Worm (Caenorhabditis elegans) whole organism, L3 larva: ENCODE data around the gene irld-2.

Experiments
- aly-2 ChIP-seq: fragments of 150-350 bp; optimal IDR thresholded peaks from 2 replicates; lab custom pipeline; 2014; ENCODE audit warnings: missing biosample characterization, missing genetic modification characterization
- ama-1 ChIP-seq: fragments of 150-350 bp; optimal IDR thresholded peaks from 2 replicates; lab custom pipeline; 2018
- ceh-82 ChIP-seq: fragments of 150-350 bp; optimal IDR thresholded peaks from 2 replicates; lab custom pipeline; 2014; ENCODE audit warnings: missing biosample characterization, missing genetic modification characterization
- nhr-12 ChIP-seq: fragments of 150-350 bp; optimal IDR thresholded peaks from 2 replicates; lab custom pipeline; 2014; ENCODE audit warnings: missing biosample characterization, missing genetic modification characterization
- nhr-76 ChIP-seq: fragments of 150-350 bp; sonication (generic microtip); optimal IDR thresholded peaks from 5 replicates; lab custom pipeline; 2014; ENCODE audit warnings: missing biosample characterization, missing genetic modification characterization
- pha-4 ChIP-seq: fragments of 150-350 bp; optimal IDR thresholded peaks from 2 replicates; lab custom pipeline; 2014; ENCODE audit warnings: missing biosample characterization, missing genetic modification reagents, missing genetic modification characterization
- snpc-4 ChIP-seq: fragments of 150-350 bp; optimal IDR thresholded peaks from 2 replicates; lab custom pipeline; 2014; ENCODE audit warnings: missing biosample characterization, missing genetic modification characterization
- ztf-11 ChIP-seq: fragments of 150-350 bp; optimal IDR thresholded peaks from 2 replicates; lab custom pipeline; 2014; ENCODE audit warnings: missing biosample characterization, missing genetic modification characterization

- TF ChIP-seq nhr-12 (tag; lab: Kevin White, UChicago) (no peak), ztf-11 (no peak), aly-2 (tag; lab: Kevin White, UChicago) (no peak), pha-4 (peak; percentile 21), ama-1 (lab: Kevin White, UChicago) (no peak), nhr-76 (tag; lab: Kevin White, UChicago) (peak; percentile 43), ceh-82 (tag; lab: Kevin White, UChicago) (no peak), snpc-4 (no peak)
These were observed 38.4 kb downstream of the irld-2 start for ce11 chrX:13356469-13356868.
